Worm (Caenorhabditis elegans) whole organism, mixed stage, embryonic: ENCODE data around the gene T09F5.2.

Experiments used
- ceh-43 ChIP-seq: fragments of 200-800 bp; sonication (Bioruptor generic); optimal IDR thresholded peaks from 2 replicates; lab custom pipeline; 2018; ENCODE audit warnings: mild to moderate bottlenecking, missing genetic modification characterization, moderate library complexity, missing compliant biosample characterization
- ces-1 ChIP-seq: fragments of 150-350 bp; optimal IDR thresholded peaks from 2 replicates; lab custom pipeline; 2014; ENCODE audit warnings: missing biosample characterization, missing genetic modification reagents, missing genetic modification characterization
- lin-13 ChIP-seq: fragments of 150-350 bp; optimal IDR thresholded peaks from 2 replicates; lab custom pipeline; 2014; ENCODE audit warnings: missing biosample characterization, missing genetic modification characterization
- lsy-2 ChIP-seq: fragments of 150-350 bp; optimal IDR thresholded peaks from 2 replicates; lab custom pipeline; 2014; ENCODE audit warnings: missing biosample characterization, missing genetic modification characterization
- mab-5 ChIP-seq: fragments of 150-350 bp; optimal IDR thresholded peaks from 2 replicates; lab custom pipeline; 2014; ENCODE audit warnings: missing biosample characterization, missing genetic modification characterization
- mep-1 ChIP-seq: fragments of 150-350 bp; optimal IDR thresholded peaks from 2 replicates; lab custom pipeline; 2017; ENCODE audit warnings: missing biosample characterization, missing genetic modification reagents, missing genetic modification characterization, inconsistent platforms
- nhr-28 ChIP-seq: fragments of 150-350 bp; optimal IDR thresholded peaks from 2 replicates; lab custom pipeline; 2014; ENCODE audit warnings: missing biosample characterization, missing genetic modification characterization
- nhr-76 ChIP-seq: sonication (generic microtip); optimal IDR thresholded peaks from 2 replicates; lab custom pipeline; 2017; ENCODE audit warnings: missing biosample characterization, missing genetic modification characterization
- sem-2 ChIP-seq: fragments of 200-800 bp; sonication (Bioruptor generic); optimal IDR thresholded peaks from 2 replicates; lab custom pipeline; 2018; ENCODE audit warnings: mild to moderate bottlenecking, missing genetic modification characterization, missing compliant biosample characterization
- snpc-4 ChIP-seq: fragments of 150-350 bp; optimal IDR thresholded peaks from 2 replicates; lab custom pipeline; 2014; ENCODE audit warnings: missing biosample characterization, missing genetic modification characterization
- unc-62 ChIP-seq: fragments of 150-350 bp; optimal IDR thresholded peaks from 2 replicates; lab custom pipeline; 2014; ENCODE audit warnings: missing biosample characterization, missing genetic modification reagents, missing genetic modification characterization
- ztf-11 ChIP-seq: fragments of 150-350 bp; optimal IDR thresholded peaks from 2 replicates; lab custom pipeline; 2014; ENCODE audit warnings: missing biosample characterization, missing genetic modification characterization

DNA sequence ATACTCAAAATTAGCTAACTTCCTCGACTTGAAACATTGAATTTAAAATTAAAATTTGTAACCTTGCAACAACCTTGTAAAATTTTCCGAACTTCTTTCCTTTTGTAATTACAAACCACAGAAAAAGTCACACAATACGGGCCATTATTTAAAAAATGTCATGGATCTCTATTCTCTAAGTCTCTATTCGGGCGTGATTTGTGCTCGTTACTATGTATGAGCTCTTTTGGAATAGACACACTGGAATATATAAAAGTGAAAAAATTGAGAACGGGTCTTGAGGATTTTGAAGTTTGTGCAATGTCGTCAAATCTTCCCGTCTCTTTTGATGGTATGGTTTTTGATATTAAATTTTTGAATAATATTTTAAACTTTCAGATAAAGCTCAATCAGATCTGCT is 22.8 kb upstream of the T09F5.2 start, which contains the start of gene srr-7:
- TF ChIP-seq ces-1 (no peak), unc-62 (GFP tag; lab: Kevin White, UChicago) (no peak), ztf-11 (tag; lab: Kevin White, UChicago) (no peak), mep-1 (tag; lab: Kevin White, UChicago) (no peak), lin-13 (tag; lab: Kevin White, UChicago) (no peak), lsy-2 (tag; lab: Kevin White, UChicago) (no peak), snpc-4 (tag; lab: Kevin White, UChicago) (no peak), sem-2 (GFP tag; lab: Kevin White, UChicago) (no peak), mab-5 (no peak), ceh-43 (GFP tag; lab: Kevin White, UChicago) (no peak), nhr-28 (tag; lab: Kevin White, UChicago) (no peak), nhr-76 (no peak)
